Fruit fly (Drosophila melanogaster) whole organism, wandering third instar larva: ENCODE data around the gene Notum.

Experiments used
- Abd-B ChIP-seq: fragments of >200 bp; optimal IDR thresholded peaks from 2 replicates; lab custom pipeline; 2017; ENCODE audit warnings: missing biosample characterization, missing genetic modification characterization
- CG32264 ChIP-seq: fragments of 200-800 bp; sonication (Bioruptor generic); optimal IDR thresholded peaks from 2 replicates; lab custom pipeline; 2016; ENCODE audit warnings: missing biosample characterization, missing genetic modification characterization
- CG9705 ChIP-seq: fragments of 200-800 bp; sonication (Bioruptor generic); optimal IDR thresholded peaks from 2 replicates; lab custom pipeline; 2018; ENCODE audit warnings: missing biosample characterization, mild to moderate bottlenecking, missing genetic modification characterization
- CrebA ChIP-seq: fragments of 200-800 bp; sonication (Bioruptor generic); optimal IDR thresholded peaks from 2 replicates; lab custom pipeline; 2016; ENCODE audit warnings: missing biosample characterization, mild to moderate bottlenecking, missing genetic modification characterization, borderline replicate concordance
- Dfd ChIP-seq: fragments of >200 bp; optimal IDR thresholded peaks from 2 replicates; lab custom pipeline; 2017; ENCODE audit warnings: missing biosample characterization, missing genetic modification characterization
- Dif ChIP-seq: fragments of 200-275, 200-300 bp; sonication (Bioruptor generic); optimal IDR thresholded peaks from 2 replicates; lab custom pipeline; 2018; ENCODE audit warnings: missing biosample characterization, missing genetic modification characterization; ENCODE audit not compliant: partially characterized antibody
- GATAd ChIP-seq: sonication (Bioruptor generic); optimal IDR thresholded peaks from 2 replicates; lab custom pipeline; 2016; ENCODE audit warnings: missing biosample characterization, missing genetic modification characterization
- HLH106 ChIP-seq: fragments of 200-800 bp; optimal IDR thresholded peaks from 3 replicates; lab custom pipeline; 2019; ENCODE audit warnings: missing biosample characterization, mild to moderate bottlenecking, missing genetic modification characterization, moderate library complexity
- Hnf4 ChIP-seq: fragments of 200-800 bp; sonication (Bioruptor generic); optimal IDR thresholded peaks from 2 replicates; lab custom pipeline; 2016; ENCODE audit warnings: missing biosample characterization, mild to moderate bottlenecking, missing genetic modification characterization
- Hr78 ChIP-seq: fragments of >200 bp; optimal IDR thresholded peaks from 2 replicates; lab custom pipeline; 2017; ENCODE audit warnings: missing biosample characterization, missing genetic modification characterization
- Hr83 ChIP-seq: fragments of 200-300 bp; sonication (Bioruptor generic); optimal IDR thresholded peaks from 2 replicates; lab custom pipeline; 2016; ENCODE audit warnings: missing biosample characterization, mild to moderate bottlenecking, missing genetic modification characterization, moderate library complexity; ENCODE audit not compliant: poor library complexity, severe bottlenecking
- Jra ChIP-seq: sonication (Bioruptor generic); optimal IDR thresholded peaks from 2 replicates; lab custom pipeline; 2016; ENCODE audit warnings: missing biosample characterization, missing genetic modification characterization
- Mio ChIP-seq: sonication (Bioruptor generic); optimal IDR thresholded peaks from 2 replicates; lab custom pipeline; 2016; ENCODE audit warnings: missing biosample characterization, missing genetic modification characterization
- Myc ChIP-seq: fragments of >200 bp; optimal IDR thresholded peaks from 2 replicates; lab custom pipeline; 2017
- N ChIP-seq: fragments of >200 bp; optimal IDR thresholded peaks from 2 replicates; lab custom pipeline; 2018; ENCODE audit warnings: missing biosample characterization, missing external identifiers, missing genetic modification characterization
- OdsH ChIP-seq: fragments of 200-800 bp; sonication (Bioruptor generic); optimal IDR thresholded peaks from 2 replicates; lab custom pipeline; 2016; ENCODE audit warnings: missing biosample characterization, mild to moderate bottlenecking, missing genetic modification characterization
- Rel ChIP-seq, 2 experiments: fragments of 200-800 bp; sonication (Bioruptor generic) in 1 of 2; optimal IDR thresholded peaks; 2 replicates in 1 of 2; 3 replicates in 1 of 2; lab custom pipeline; 2016 to 2019; ENCODE audit warnings: mild to moderate bottlenecking in 2 of 2, missing biosample characterization in 2 of 2, missing genetic modification characterization in 2 of 2, moderate library complexity in 1 of 2
- Sp1 ChIP-seq: fragments of 200-800 bp; sonication (Bioruptor generic); optimal IDR thresholded peaks from 3 replicates; lab custom pipeline; 2019; ENCODE audit warnings: missing biosample characterization, mild to moderate bottlenecking, missing genetic modification characterization, moderate library complexity
- Vsx2 ChIP-seq: fragments of 200-300, 225-300 bp; sonication (Bioruptor generic); optimal IDR thresholded peaks from 2 replicates; lab custom pipeline; 2018; ENCODE audit warnings: missing biosample characterization, missing genetic modification characterization; ENCODE audit not compliant: partially characterized antibody
- br ChIP-seq: fragments of 200-800 bp; sonication (Bioruptor generic); optimal IDR thresholded peaks from 2 replicates; lab custom pipeline; 2016; ENCODE audit warnings: missing biosample characterization, missing genetic modification characterization
- brk ChIP-seq: fragments of 200-800 bp; sonication (Bioruptor generic); optimal IDR thresholded peaks from 2 replicates; lab custom pipeline; 2016; ENCODE audit warnings: missing biosample characterization, mild to moderate bottlenecking, missing genetic modification characterization
- dl ChIP-seq, 2 experiments: fragments of 175-275, 200-275 bp in 1 of 2; fragments of 200-275 bp in 1 of 2; sonication (Bioruptor generic); optimal IDR thresholded peaks; lab custom pipeline; 2018; ENCODE audit warnings: mild to moderate bottlenecking in 2 of 2, missing biosample characterization in 2 of 2, missing genetic modification characterization in 2 of 2, moderate library complexity in 2 of 2; ENCODE audit not compliant: partially characterized antibody in 2 of 2, insufficient read depth in 1 of 2
- dmrt93B ChIP-seq: fragments of 200-800 bp; sonication (Bioruptor generic); optimal IDR thresholded peaks from 2 replicates; lab custom pipeline; 2018; ENCODE audit warnings: missing biosample characterization, mild to moderate bottlenecking, missing genetic modification characterization
- dsf ChIP-seq: sonication (Bioruptor generic); optimal IDR thresholded peaks from 2 replicates; lab custom pipeline; 2016; ENCODE audit warnings: missing biosample characterization, missing genetic modification characterization, borderline replicate concordance
- ey ChIP-seq: fragments of 200-800 bp; sonication (Bioruptor generic); optimal IDR thresholded peaks from 2 replicates; lab custom pipeline; 2016; ENCODE audit warnings: missing biosample characterization, missing genetic modification characterization
- foxo ChIP-seq, 2 experiments: fragments of 200-800 bp; sonication (Bioruptor generic); optimal IDR thresholded peaks; 2 replicates in 1 of 2; 3 replicates in 1 of 2; lab custom pipeline; 2016 to 2017; ENCODE audit warnings: missing biosample characterization in 2 of 2, missing genetic modification characterization in 2 of 2
- fru ChIP-seq: fragments of 200-800 bp; sonication (Bioruptor generic); optimal IDR thresholded peaks from 3 replicates; lab custom pipeline; 2016; ENCODE audit warnings: missing biosample characterization, mild to moderate bottlenecking, missing genetic modification characterization
- h ChIP-seq: fragments of 200-800 bp; sonication (Bioruptor generic); optimal IDR thresholded peaks from 3 replicates; lab custom pipeline; 2016; ENCODE audit warnings: missing biosample characterization, mild to moderate bottlenecking, missing genetic modification characterization
- jim ChIP-seq: fragments of 175-275, 200-325 bp; sonication (Bioruptor generic); optimal IDR thresholded peaks from 2 replicates; lab custom pipeline; 2016; ENCODE audit warnings: missing biosample characterization, mild to moderate bottlenecking, missing genetic modification characterization
- lola ChIP-seq: fragments of >200 bp; optimal IDR thresholded peaks from 2 replicates; lab custom pipeline; 2017; ENCODE audit warnings: missing biosample characterization, missing genetic modification characterization
- pan ChIP-seq: fragments of >200 bp; optimal IDR thresholded peaks from 2 replicates; lab custom pipeline; 2017
- psq ChIP-seq: fragments of 200-800 bp; sonication (Bioruptor generic); optimal IDR thresholded peaks from 3 replicates; lab custom pipeline; 2017; ENCODE audit warnings: missing biosample characterization, mild to moderate bottlenecking, missing genetic modification characterization, moderate library complexity
- rgr ChIP-seq: fragments of 200-800 bp; sonication (Bioruptor generic); optimal IDR thresholded peaks from 3 replicates; lab custom pipeline; 2016; ENCODE audit warnings: missing biosample characterization, mild to moderate bottlenecking, missing genetic modification characterization
- sage ChIP-seq: fragments of 200-800 bp; sonication (Bioruptor generic); optimal IDR thresholded peaks from 2 replicates; lab custom pipeline; 2016; ENCODE audit warnings: missing biosample characterization, mild to moderate bottlenecking, missing genetic modification characterization
- sv ChIP-seq: fragments of 200-800 bp; sonication (Bioruptor generic); optimal IDR thresholded peaks from 3 replicates; lab custom pipeline; 2016; ENCODE audit warnings: missing biosample characterization, missing genetic modification characterization
- tai ChIP-seq: sonication (Bioruptor generic); optimal IDR thresholded peaks from 2 replicates; lab custom pipeline; 2016; ENCODE audit warnings: missing biosample characterization, missing genetic modification characterization
- usp ChIP-seq: fragments of >200 bp; optimal IDR thresholded peaks from 2 replicates; lab custom pipeline; 2017; ENCODE audit warnings: missing biosample characterization, missing genetic modification characterization
- woc ChIP-seq: sonication (Bioruptor generic); optimal IDR thresholded peaks from 2 replicates; lab custom pipeline; 2016; ENCODE audit warnings: missing biosample characterization, mild to moderate bottlenecking, missing genetic modification characterization

Notum gene

dm6 chr3L:16046387-16047066, 23.2 kb downstream of the Notum start:
- no peak for TF ChIP-seq HLH106 (tag; lab: Kevin White, UChicago)
- TF ChIP-seq usp (GFP tag; lab: Kevin White, UChicago): no peak
- TF ChIP-seq Sp1 (GFP tag; lab: Kevin White, UChicago): peak; percentile 45
- peak; percentile 50 for TF ChIP-seq Hr83
- no peak for TF ChIP-seq CG32264 (GFP tag; lab: Kevin White, UChicago)
- no peak for TF ChIP-seq dsf
- peak; percentile 43 for TF ChIP-seq Hnf4
- TF ChIP-seq Mio (GFP tag; lab: Kevin White, UChicago): no peak
- peak; percentile 14 for TF ChIP-seq tai
- TF ChIP-seq sv (GFP tag; lab: Kevin White, UChicago): no peak
- TF ChIP-seq dmrt93B (GFP tag; lab: Kevin White, UChicago): no peak
- TF ChIP-seq Rel (GFP tag; optimal IDR thresholded peaks at IDR 0.05; lab: Kevin White, UChicago): no peak
- peak; percentile 74 for TF ChIP-seq Rel (tag; optimal IDR thresholded peaks at IDR 0.05; lab: Kevin White, UChicago)
- peak; percentile 60 for TF ChIP-seq brk (GFP tag; lab: Kevin White, UChicago)
- TF ChIP-seq psq (GFP tag; lab: Kevin White, UChicago): no peak
- TF ChIP-seq Abd-B (GFP tag; lab: Kevin White, UChicago): no peak
- TF ChIP-seq Dfd (GFP tag; lab: Kevin White, UChicago): no peak
- no peak for TF ChIP-seq CG9705 (GFP tag; lab: Kevin White, UChicago)
- no peak for TF ChIP-seq h
- no peak for TF ChIP-seq lola
- TF ChIP-seq br (GFP tag; lab: Kevin White, UChicago): peak; percentile 37
- TF ChIP-seq Jra (GFP tag; lab: Kevin White, UChicago): no peak
- no peak for TF ChIP-seq Myc (lab: Kevin White, UChicago)
- TF ChIP-seq Hr78 (GFP tag; lab: Kevin White, UChicago): no peak
- no peak for TF ChIP-seq fru (GFP tag; lab: Kevin White, UChicago)
- TF ChIP-seq N: no peak
- TF ChIP-seq Dif (GFP tag; lab: Kevin White, UChicago): peak; percentile 85
- TF ChIP-seq Vsx2: peak; percentile 90
- TF ChIP-seq pan (lab: Kevin White, UChicago): no peak
- no peak for TF ChIP-seq ey (GFP tag; lab: Kevin White, UChicago)
- TF ChIP-seq sage: no peak
- peak; percentile 57 for TF ChIP-seq CrebA (GFP tag; lab: Kevin White, UChicago)
- peak; percentile 54 for TF ChIP-seq rgr (GFP tag; lab: Kevin White, UChicago)
- peak; percentile 41 for TF ChIP-seq OdsH (GFP tag; lab: Kevin White, UChicago)
- TF ChIP-seq jim (GFP tag; lab: Kevin White, UChicago): no peak
- TF ChIP-seq GATAd (GFP tag; lab: Kevin White, UChicago): no peak
- TF ChIP-seq dl (GFP tag; optimal IDR thresholded peaks at IDR 0.05; lab: Kevin White, UChicago; ENCODE audit: insufficient read depth in 1 of 2, partially characterized antibody in 2 of 2): peak in 1 of 2 experiments; percentile 67
- no peak for TF ChIP-seq woc
- peak in 1 of 2 experiments; percentile 5 for TF ChIP-seq foxo (GFP tag; optimal IDR thresholded peaks at IDR 0.05; lab: Kevin White, UChicago)

- no peak for TF ChIP-seq Abd-B (GFP tag; lab: Kevin White, UChicago)
- TF ChIP-seq Dif (GFP tag; lab: Kevin White, UChicago): peak; percentile 74
- TF ChIP-seq dl (GFP tag; optimal IDR thresholded peaks at IDR 0.05; lab: Kevin White, UChicago; ENCODE audit: insufficient read depth in 1 of 2, partially characterized antibody in 2 of 2): peak in 1 of 2 experiments; percentile 32
- TF ChIP-seq Sp1 (GFP tag; lab: Kevin White, UChicago): no peak
Measured at dm6 chr3L:16047105-16047504, 23.8 kb downstream of the Notum start.
